Worm (Caenorhabditis elegans) whole organism, L1 larva: ENCODE results near the gene F58D2.5.

Experiments
- C16A3.4 ChIP-seq: fragments of 150-350 bp; optimal IDR thresholded peaks from 2 replicates; lab custom pipeline; 2014; ENCODE audit warnings: missing biosample characterization, missing genetic modification characterization
- F16B12.6 ChIP-seq: fragments of 150-350 bp; optimal IDR thresholded peaks from 2 replicates; lab custom pipeline; 2014; ENCODE audit warnings: missing biosample characterization, missing genetic modification characterization
- Y116A8C.19 ChIP-seq: sonication (generic microtip); optimal IDR thresholded peaks from 2 replicates; lab custom pipeline; 2016; ENCODE audit warnings: missing compliant biosample characterization, missing genetic modification characterization, borderline replicate concordance
- aly-2 ChIP-seq: fragments of 150-350 bp; optimal IDR thresholded peaks from 2 replicates; lab custom pipeline; 2014; ENCODE audit warnings: missing biosample characterization, missing genetic modification characterization
- ama-1 ChIP-seq: fragments of 150-350 bp; optimal IDR thresholded peaks from 2 replicates; lab custom pipeline; 2014
- blmp-1 ChIP-seq: fragments of 150-350 bp; optimal IDR thresholded peaks from 2 replicates; lab custom pipeline; 2014; ENCODE audit warnings: missing biosample characterization, missing genetic modification characterization
- ceh-82 ChIP-seq, 3 experiments: fragments of 150-350 bp in 1 of 3; sonication (generic microtip) in 2 of 3; optimal IDR thresholded peaks; 2 replicates each; lab custom pipeline; 2014 to 2017; ENCODE audit warnings: missing biosample characterization in 3 of 3, missing genetic modification characterization in 3 of 3
- ceh-88 ChIP-seq: fragments of 200-800 bp; sonication (Bioruptor generic); IDR thresholded peaks from 2 replicates; pipeline ENCODE4 v1.3.6; 2022; ENCODE audit warnings: missing genetic modification characterization, missing compliant biosample characterization
- ces-1 ChIP-seq: fragments of 150-350 bp; optimal IDR thresholded peaks from 2 replicates; lab custom pipeline; 2014; ENCODE audit warnings: missing biosample characterization, missing genetic modification reagents, missing genetic modification characterization
- efl-1 ChIP-seq, 4 experiments: fragments of 150-350 bp; optimal IDR thresholded peaks in 3 of 4; peaks in 1 of 4; 1 replicate in 1 of 4; 2 replicates in 3 of 4; lab custom pipeline; 2014; ENCODE audit warnings: missing biosample characterization in 2 of 4, missing genetic modification characterization in 2 of 4, missing genetic modification reagents in 2 of 4
- efl-3 ChIP-seq: fragments of 200-800 bp; sonication (Bioruptor generic); optimal IDR thresholded peaks from 2 replicates; lab custom pipeline; 2018; ENCODE audit warnings: mild to moderate bottlenecking, missing genetic modification characterization, missing compliant biosample characterization
- fkh-10 ChIP-seq: sonication (generic microtip); optimal IDR thresholded peaks from 2 replicates; lab custom pipeline; 2017; ENCODE audit warnings: missing biosample characterization, missing genetic modification reagents, missing genetic modification characterization
- fkh-8 ChIP-seq: sonication (generic microtip); optimal IDR thresholded peaks from 2 replicates; lab custom pipeline; 2016; ENCODE audit warnings: mild to moderate bottlenecking, missing genetic modification characterization, missing compliant biosample characterization
- fos-1 ChIP-seq: fragments of 150-350 bp; optimal IDR thresholded peaks from 2 replicates; lab custom pipeline; 2014; ENCODE audit warnings: missing biosample characterization, missing genetic modification characterization
- grh-1 ChIP-seq: fragments of 200-800 bp; sonication (Bioruptor generic); IDR thresholded peaks from 2 replicates; pipeline ENCODE4 v1.3.6; 2022; ENCODE audit warnings: missing genetic modification reagents, missing genetic modification characterization, missing compliant biosample characterization
- hlh-17 ChIP-seq: fragments of 200-800 bp; sonication (Bioruptor generic); optimal IDR thresholded peaks from 2 replicates; lab custom pipeline; 2018; ENCODE audit warnings: missing genetic modification characterization, mild to moderate bottlenecking, missing compliant biosample characterization, moderate library complexity, borderline replicate concordance
- hlh-4 ChIP-seq: sonication (generic microtip); optimal IDR thresholded peaks from 2 replicates; lab custom pipeline; 2016; ENCODE audit warnings: mild to moderate bottlenecking, missing genetic modification characterization, missing compliant biosample characterization
- hpl-2 ChIP-seq: fragments of 150-350 bp; optimal IDR thresholded peaks from 2 replicates; lab custom pipeline; 2014; ENCODE audit warnings: missing biosample characterization, missing genetic modification reagents, missing genetic modification characterization
- irx-1 ChIP-seq: sonication (generic microtip); optimal IDR thresholded peaks from 2 replicates; lab custom pipeline; 2016; ENCODE audit warnings: missing genetic modification characterization, missing compliant biosample characterization
- lin-13 ChIP-seq: fragments of 150-350 bp; optimal IDR thresholded peaks from 2 replicates; lab custom pipeline; 2014; ENCODE audit warnings: missing biosample characterization, missing genetic modification reagents, missing genetic modification characterization
- lin-15B ChIP-seq: fragments of 150-350 bp; sonication (generic microtip); optimal IDR thresholded peaks from 3 replicates; lab custom pipeline; 2014; ENCODE audit warnings: missing biosample characterization, missing genetic modification characterization
- lin-35 ChIP-seq, 2 experiments: fragments of 150-350 bp; optimal IDR thresholded peaks; 2 replicates each; lab custom pipeline; 2014; ENCODE audit warnings: missing biosample characterization in 2 of 2, missing genetic modification characterization in 2 of 2, missing genetic modification reagents in 2 of 2
- lsy-2 ChIP-seq, 2 experiments: fragments of 150-350 bp; optimal IDR thresholded peaks; 2 replicates each; lab custom pipeline; 2014; ENCODE audit warnings: missing biosample characterization in 2 of 2, missing genetic modification characterization in 2 of 2
- mab-9 ChIP-seq: fragments of 200-800 bp; sonication (Bioruptor generic); IDR thresholded peaks from 2 replicates; pipeline ENCODE4 v1.3.6; 2022; ENCODE audit warnings: missing genetic modification reagents, missing genetic modification characterization, missing compliant biosample characterization
- nhr-19 ChIP-seq: fragments of 200-800 bp; sonication (Bioruptor generic); conservative IDR thresholded peaks from 2 replicates; pipeline ENCODE4 v1.3.6; 2022; ENCODE audit warnings: missing genetic modification characterization, missing compliant biosample characterization
- nhr-47 ChIP-seq: sonication (generic microtip); optimal IDR thresholded peaks from 2 replicates; lab custom pipeline; 2016; ENCODE audit warnings: mild to moderate bottlenecking, missing genetic modification characterization, moderate library complexity, missing compliant biosample characterization
- nhr-71 ChIP-seq: sonication (generic microtip); optimal IDR thresholded peaks from 2 replicates; lab custom pipeline; 2016; ENCODE audit warnings: mild to moderate bottlenecking, missing genetic modification characterization, moderate library complexity, missing compliant biosample characterization
- nhr-76 ChIP-seq: sonication (generic microtip); optimal IDR thresholded peaks from 2 replicates; lab custom pipeline; 2017; ENCODE audit warnings: missing biosample characterization, missing genetic modification characterization
- nhr-84 ChIP-seq: sonication (generic microtip); optimal IDR thresholded peaks from 2 replicates; lab custom pipeline; 2017; ENCODE audit warnings: missing biosample characterization, missing genetic modification characterization
- nhr-85 ChIP-seq: sonication (generic microtip); peaks from one replicate; lab custom pipeline; 2016; ENCODE audit warnings: missing genetic modification characterization, inconsistent platforms, missing compliant biosample characterization
- nhr-90 ChIP-seq: sonication (generic microtip); optimal IDR thresholded peaks from 2 replicates; lab custom pipeline; 2016; ENCODE audit warnings: mild to moderate bottlenecking, missing genetic modification characterization, missing compliant biosample characterization; ENCODE audit not compliant: poor library complexity
- rnt-1 ChIP-seq: sonication (generic microtip); optimal IDR thresholded peaks from 2 replicates; lab custom pipeline; 2016; ENCODE audit warnings: mild to moderate bottlenecking, missing genetic modification characterization, moderate library complexity, missing compliant biosample characterization
- snu-23 ChIP-seq: sonication (generic microtip); optimal IDR thresholded peaks from 2 replicates; lab custom pipeline; 2016; ENCODE audit warnings: missing genetic modification characterization, missing compliant biosample characterization
- sox-4 ChIP-seq: sonication (generic microtip); optimal IDR thresholded peaks from 2 replicates; lab custom pipeline; 2016; ENCODE audit warnings: missing genetic modification characterization, missing compliant biosample characterization
- sptf-1 ChIP-seq: fragments of 150-350 bp; optimal IDR thresholded peaks from 2 replicates; lab custom pipeline; 2014; ENCODE audit warnings: missing biosample characterization, missing genetic modification characterization
- swsn-7 ChIP-seq: sonication (generic microtip); optimal IDR thresholded peaks from 2 replicates; lab custom pipeline; 2016; ENCODE audit warnings: missing genetic modification characterization, missing compliant biosample characterization
- unc-62 ChIP-seq: fragments of 150-350 bp; optimal IDR thresholded peaks from 2 replicates; lab custom pipeline; 2014; ENCODE audit warnings: missing biosample characterization, missing genetic modification reagents, missing genetic modification characterization
- unc-86 ChIP-seq: sonication (generic microtip); optimal IDR thresholded peaks from 2 replicates; lab custom pipeline; 2016; ENCODE audit warnings: missing genetic modification characterization, missing compliant biosample characterization
- xbp-1 ChIP-seq: sonication (generic microtip); optimal IDR thresholded peaks from 2 replicates; lab custom pipeline; 2016; ENCODE audit warnings: missing genetic modification characterization, missing compliant biosample characterization

F58D2.5 gene

ce11 chrIV:13240078-13240841 lies 47.1 kb upstream of the F58D2.5 start, which contains the start of gene rpl-12 (continued):
- peak; percentile 74 for TF ChIP-seq nhr-76 (tag; lab: Kevin White, UChicago)
- peak; percentile 94 for TF ChIP-seq ces-1 (GFP tag; lab: Kevin White, UChicago)
- TF ChIP-seq ceh-82 (tag; optimal IDR thresholded peaks at IDR 0.05; lab: Kevin White, UChicago), result peak; percentile 98 to 100 (median 99)
- peak; percentile 98 to 99 for TF ChIP-seq lin-35 (GFP tag; optimal IDR thresholded peaks at IDR 0.05; lab: Kevin White, UChicago)
- peak; percentile 97 for TF ChIP-seq ceh-88 (GFP tag; lab: Robert Waterston, UW)
- no peak for TF ChIP-seq hlh-4
- TF ChIP-seq C16A3.4 (tag; lab: Kevin White, UChicago), result peak; percentile 99
- peak; percentile 99 for TF ChIP-seq unc-86 (tag; lab: Kevin White, UChicago)
- TF ChIP-seq hpl-2, result peak; percentile 93
- peak; percentile 100 for TF ChIP-seq fkh-8 (tag; lab: Kevin White, UChicago)

DNA sequence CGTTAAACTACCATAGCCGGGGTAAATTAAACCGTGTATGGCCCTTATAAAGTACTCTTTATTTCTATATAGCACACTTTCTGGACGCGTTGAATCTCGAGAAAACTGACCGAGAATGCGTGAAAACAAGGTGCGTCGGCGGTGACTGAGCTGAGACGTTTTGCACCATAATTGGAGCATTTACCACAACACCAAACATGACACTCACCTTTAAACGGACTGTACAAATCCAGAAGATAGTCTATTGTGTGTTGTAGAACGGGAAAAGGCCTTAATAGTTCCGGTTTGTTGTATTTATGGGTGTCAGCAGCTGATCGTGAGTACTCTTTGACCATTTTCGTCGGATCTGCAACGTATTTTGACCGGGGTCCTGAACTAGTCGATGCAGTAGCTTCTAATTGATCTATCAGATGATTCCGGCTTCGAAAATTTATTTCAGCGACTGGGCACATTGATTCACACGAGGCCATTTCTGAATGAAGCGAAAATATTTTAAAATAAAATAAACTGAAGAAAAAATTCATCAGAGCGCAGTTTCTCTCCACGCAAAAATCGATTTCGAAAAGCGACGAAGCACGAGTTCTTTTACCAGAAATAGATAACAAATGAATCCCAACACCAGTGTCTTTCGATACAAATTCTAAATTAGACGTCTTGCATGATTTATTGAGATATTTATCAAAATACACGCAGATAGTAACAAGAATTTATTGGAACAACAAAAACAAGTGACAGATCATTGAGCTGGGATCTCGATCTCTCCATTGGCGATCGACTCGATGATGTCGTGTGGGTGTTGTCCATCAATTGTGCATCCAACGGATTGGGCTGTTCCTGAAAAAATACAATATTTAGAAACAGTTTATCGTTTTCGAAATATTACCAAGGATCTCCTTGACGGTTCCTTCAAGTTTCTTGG lies 46.1 kb upstream of the F58D2.5 start, which contains the start of gene tag-115:
tag-115 (minus strand) TSS at position 472 of the 919 bp plus-strand sequence.
- TF ChIP-seq lsy-2 (tag; optimal IDR thresholded peaks at IDR 0.05; lab: Kevin White, UChicago), result peak; percentile 12 to 64
- no peak for TF ChIP-seq fkh-10
- TF ChIP-seq ama-1 (lab: Kevin White, UChicago), result peak; percentile 57
- no peak for TF ChIP-seq hlh-17 (GFP tag; lab: Kevin White, UChicago)
- TF ChIP-seq nhr-47 (tag; lab: Kevin White, UChicago), result peak; percentile 37
- TF ChIP-seq nhr-84 (tag; lab: Kevin White, UChicago), result no peak
- TF ChIP-seq grh-1 (GFP tag; lab: Robert Waterston, UW), result no peak
- peak; percentile 8 to 17 for TF ChIP-seq efl-1 (optimal IDR thresholded peaks at IDR 0.05; lab: Kevin White, UChicago)
- no peak for TF ChIP-seq efl-1 (GFP tag; optimal IDR thresholded peaks at IDR 0.05 in 1 of 2; lab: Kevin White, UChicago)
- no peak for TF ChIP-seq fkh-8 (tag; lab: Kevin White, UChicago)
- no peak for TF ChIP-seq blmp-1 (tag; lab: Kevin White, UChicago)
- TF ChIP-seq rnt-1 (tag; lab: Kevin White, UChicago), result peak; percentile 9
- no peak for TF ChIP-seq xbp-1 (tag; lab: Kevin White, UChicago)
- no peak for TF ChIP-seq fos-1
- TF ChIP-seq lin-13 (GFP tag; lab: Kevin White, UChicago), result no peak
- TF ChIP-seq nhr-19, result no peak
- no peak for TF ChIP-seq efl-3
- TF ChIP-seq aly-2 (tag; lab: Kevin White, UChicago), result peak; percentile 21
- no peak for TF ChIP-seq unc-86 (tag; lab: Kevin White, UChicago)
- no peak for TF ChIP-seq snu-23 (GFP tag; lab: Kevin White, UChicago)
- TF ChIP-seq nhr-90 (tag; lab: Kevin White, UChicago), result peak; percentile 10
- TF ChIP-seq Y116A8C.19 (tag; lab: Kevin White, UChicago), result no peak
- TF ChIP-seq swsn-7 (tag; lab: Kevin White, UChicago), result peak; percentile 18
- no peak for TF ChIP-seq lin-15B (tag; lab: Kevin White, UChicago)
- no peak for TF ChIP-seq sox-4
- no peak for TF ChIP-seq ceh-82 (tag; optimal IDR thresholded peaks at IDR 0.05; lab: Kevin White, UChicago)
- TF ChIP-seq lin-35 (GFP tag; optimal IDR thresholded peaks at IDR 0.05; lab: Kevin White, UChicago), result peak in 1 of 2 experiments; percentile 50
- TF ChIP-seq mab-9 (GFP tag; lab: Robert Waterston, UW), result no peak
- peak; percentile 43 for TF ChIP-seq nhr-71 (tag; lab: Kevin White, UChicago)
- no peak for TF ChIP-seq unc-62 (GFP tag; lab: Kevin White, UChicago)
- no peak for TF ChIP-seq irx-1 (tag; lab: Kevin White, UChicago)
- TF ChIP-seq sptf-1 (tag; lab: Kevin White, UChicago), result no peak
- peak; percentile 37 for TF ChIP-seq nhr-85 (tag; lab: Kevin White, UChicago)
- no peak for TF ChIP-seq F16B12.6
- TF ChIP-seq, all 84 proteins: peak for 11
